Worm (Caenorhabditis elegans) whole organism, early embryonic: ENCODE data around the gene snr-5.

ENCODE experiments used
- F13C5.2 ChIP-seq: sonication (generic microtip); optimal IDR thresholded peaks from 2 replicates; lab custom pipeline; 2017; ENCODE audit warnings: mild to moderate bottlenecking, missing genetic modification characterization, inconsistent platforms, missing compliant biosample characterization
- flt-1 ChIP-seq: fragments of 200-800 bp; sonication (Bioruptor generic); IDR thresholded peaks from 2 replicates; pipeline ENCODE4 v1.3.6; 2022; ENCODE audit warnings: missing genetic modification characterization, missing compliant biosample characterization
- hmbx-1 ChIP-seq: sonication (generic microtip); optimal IDR thresholded peaks from 2 replicates; lab custom pipeline; 2016; ENCODE audit warnings: mild to moderate bottlenecking, missing genetic modification characterization, missing compliant biosample characterization
- pes-1 ChIP-seq: fragments of 200-800 bp; sonication (Bioruptor generic); IDR thresholded peaks from 2 replicates; pipeline ENCODE4 v1.3.6; 2022; ENCODE audit warnings: missing genetic modification reagents, missing genetic modification characterization, missing compliant biosample characterization
- tra-4 ChIP-seq: sonication (generic microtip); optimal IDR thresholded peaks from 2 replicates; lab custom pipeline; 2017; ENCODE audit warnings: missing genetic modification characterization, missing compliant biosample characterization

DNA sequence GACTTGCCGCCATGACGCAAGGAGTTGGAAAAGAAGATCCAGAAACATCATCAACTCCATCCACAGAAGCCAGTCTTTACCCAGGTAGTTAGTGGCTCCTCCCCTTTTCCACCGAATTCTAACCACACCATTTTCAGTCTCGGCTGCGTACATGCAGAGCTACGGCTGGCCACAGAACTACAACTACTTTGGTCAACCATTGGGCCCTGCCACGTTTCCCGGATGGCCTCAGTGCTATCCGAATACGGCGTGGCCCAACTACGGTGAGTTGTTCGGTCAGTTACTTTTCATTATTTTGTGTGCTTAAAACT lies 46.9 kb upstream of the snr-5 start:
- TF ChIP-seq flt-1 (GFP tag; lab: Robert Waterston, UW) (no peak), pes-1 (GFP tag; lab: Robert Waterston, UW) (no peak), tra-4 (no peak), F13C5.2 (tag; lab: Kevin White, UChicago) (no peak), hmbx-1 (tag; lab: Kevin White, UChicago) (no peak)
